Worm (Caenorhabditis elegans) whole organism, late embryonic: ENCODE measurements around the gene fbxl-3.

ENCODE experiments used
- F13H6.1 ChIP-seq: sonication (generic microtip); optimal IDR thresholded peaks from 2 replicates; lab custom pipeline; 2016; ENCODE audit warnings: missing genetic modification characterization, missing compliant biosample characterization
- K02D7.2 ChIP-seq: sonication (generic microtip); optimal IDR thresholded peaks from 2 replicates; lab custom pipeline; 2017; ENCODE audit warnings: mild to moderate bottlenecking, missing genetic modification characterization, missing compliant biosample characterization
- K09A11.1 ChIP-seq: sonication (generic microtip); optimal IDR thresholded peaks from 2 replicates; lab custom pipeline; 2017; ENCODE audit warnings: antibody characterized with exemption, mild to moderate bottlenecking, missing genetic modification characterization, missing compliant biosample characterization; ENCODE audit not compliant: insufficient read depth
- ceh-18 ChIP-seq: sonication (generic microtip); optimal IDR thresholded peaks from 2 replicates; lab custom pipeline; 2016; ENCODE audit warnings: missing genetic modification characterization, missing compliant biosample characterization
- ceh-19 ChIP-seq: fragments of 200-800 bp; sonication (Bioruptor generic); optimal IDR thresholded peaks from 2 replicates; lab custom pipeline; 2018; ENCODE audit warnings: mild to moderate bottlenecking, missing genetic modification characterization, missing compliant biosample characterization
- ceh-2 ChIP-seq: sonication (generic microtip); optimal IDR thresholded peaks from 2 replicates; lab custom pipeline; 2016; ENCODE audit warnings: missing genotype, missing genetic modification characterization, missing compliant biosample characterization
- ceh-22 ChIP-seq: sonication (generic microtip); optimal IDR thresholded peaks from 2 replicates; lab custom pipeline; 2017; ENCODE audit warnings: missing biosample characterization, missing genetic modification characterization
- ceh-24 ChIP-seq: sonication (generic microtip); optimal IDR thresholded peaks from 2 replicates; lab custom pipeline; 2016; ENCODE audit warnings: mild to moderate bottlenecking, missing genetic modification characterization, missing compliant biosample characterization
- ceh-34 ChIP-seq: sonication (generic microtip); optimal IDR thresholded peaks from 2 replicates; lab custom pipeline; 2016; ENCODE audit warnings: mild to moderate bottlenecking, missing genetic modification characterization, missing compliant biosample characterization
- ceh-45 ChIP-seq: fragments of 200-800 bp; sonication (Bioruptor generic); IDR thresholded peaks from 2 replicates; pipeline ENCODE4 v1.3.6; 2022; ENCODE audit warnings: missing genetic modification reagents, missing genetic modification characterization, missing compliant biosample characterization
- ceh-6 ChIP-seq: fragments of 200-800 bp; sonication (Bioruptor generic); optimal IDR thresholded peaks from 2 replicates; lab custom pipeline; 2018; ENCODE audit warnings: mild to moderate bottlenecking, missing genetic modification characterization, missing compliant biosample characterization
- ceh-9 ChIP-seq: sonication (generic microtip); optimal IDR thresholded peaks from 2 replicates; lab custom pipeline; 2016; ENCODE audit warnings: mild to moderate bottlenecking, missing genetic modification characterization, inconsistent platforms, missing compliant biosample characterization
- che-1 ChIP-seq: sonication (generic microtip); optimal IDR thresholded peaks from 2 replicates; lab custom pipeline; 2016; ENCODE audit warnings: mild to moderate bottlenecking, missing genetic modification characterization, missing compliant biosample characterization
- dmd-4 ChIP-seq: sonication (generic microtip); optimal IDR thresholded peaks from 2 replicates; lab custom pipeline; 2016; ENCODE audit warnings: borderline replicate concordance, missing genetic modification characterization, missing compliant biosample characterization
- elt-2 ChIP-seq: sonication (generic microtip); optimal IDR thresholded peaks from 2 replicates; lab custom pipeline; 2016; ENCODE audit warnings: missing genetic modification reagents, missing genetic modification characterization, missing compliant biosample characterization
- eyg-1 ChIP-seq: sonication (generic microtip); optimal IDR thresholded peaks from 2 replicates; lab custom pipeline; 2016; ENCODE audit warnings: missing genotype, missing genetic modification characterization, missing compliant biosample characterization
- fax-1 ChIP-seq: sonication (generic microtip); optimal IDR thresholded peaks from 2 replicates; lab custom pipeline; 2016; ENCODE audit warnings: missing genotype, missing genetic modification characterization, missing compliant biosample characterization
- fkh-6 ChIP-seq: sonication (generic microtip); optimal IDR thresholded peaks from 2 replicates; lab custom pipeline; 2016; ENCODE audit warnings: missing genetic modification characterization, missing compliant biosample characterization
- hlh-13 ChIP-seq: fragments of 200-800 bp; sonication (Bioruptor generic); optimal IDR thresholded peaks from 2 replicates; lab custom pipeline; 2018; ENCODE audit warnings: mild to moderate bottlenecking, missing genetic modification characterization, missing compliant biosample characterization
- hlh-15 ChIP-seq: sonication (generic microtip); optimal IDR thresholded peaks from 2 replicates; lab custom pipeline; 2016; ENCODE audit warnings: missing genetic modification characterization, missing compliant biosample characterization
- hlh-6 ChIP-seq: sonication (generic microtip); optimal IDR thresholded peaks from 2 replicates; lab custom pipeline; 2016; ENCODE audit warnings: missing genotype, missing genetic modification characterization, missing compliant biosample characterization
- lim-6 ChIP-seq: sonication (generic microtip); optimal IDR thresholded peaks from 2 replicates; lab custom pipeline; 2016; ENCODE audit warnings: missing genetic modification characterization, missing compliant biosample characterization
- lin-11 ChIP-seq: fragments of 200-800 bp; sonication (Bioruptor generic); optimal IDR thresholded peaks from 2 replicates; lab custom pipeline; 2018; ENCODE audit warnings: mild to moderate bottlenecking, missing genetic modification characterization, missing compliant biosample characterization
- nhr-232 ChIP-seq: sonication (generic microtip); optimal IDR thresholded peaks from 2 replicates; lab custom pipeline; 2016; ENCODE audit warnings: missing genetic modification characterization, missing compliant biosample characterization
- pat-9 ChIP-seq: fragments of 200-800 bp; sonication (Bioruptor generic); optimal IDR thresholded peaks from 2 replicates; lab custom pipeline; 2018; ENCODE audit warnings: mild to moderate bottlenecking, missing genetic modification characterization, moderate library complexity, missing compliant biosample characterization
- pax-1 ChIP-seq: fragments of 150-350 bp; optimal IDR thresholded peaks from 2 replicates; lab custom pipeline; 2014; ENCODE audit warnings: missing biosample characterization, missing genetic modification characterization
- pha-2 ChIP-seq: sonication (generic microtip); optimal IDR thresholded peaks from 2 replicates; lab custom pipeline; 2017; ENCODE audit warnings: mild to moderate bottlenecking, missing genetic modification characterization, missing compliant biosample characterization
- pqm-1 ChIP-seq: sonication (generic microtip); optimal IDR thresholded peaks from 2 replicates; lab custom pipeline; 2016; ENCODE audit warnings: missing genetic modification characterization, missing compliant biosample characterization
- ref-2 ChIP-seq: sonication (generic microtip); optimal IDR thresholded peaks from 2 replicates; lab custom pipeline; 2016; ENCODE audit warnings: missing genetic modification characterization, missing compliant biosample characterization
- sdc-2 ChIP-seq: sonication (generic microtip); optimal IDR thresholded peaks from 2 replicates; lab custom pipeline; 2016; ENCODE audit warnings: missing genotype, missing genetic modification characterization, missing compliant biosample characterization
- sox-4 ChIP-seq: sonication (generic microtip); optimal IDR thresholded peaks from 2 replicates; lab custom pipeline; 2017; ENCODE audit warnings: mild to moderate bottlenecking, missing genetic modification characterization, inconsistent platforms, missing compliant biosample characterization
- tbx-2 ChIP-seq: sonication (generic microtip); optimal IDR thresholded peaks from 2 replicates; lab custom pipeline; 2016; ENCODE audit warnings: missing genetic modification characterization, missing compliant biosample characterization
- ttx-3 ChIP-seq: sonication (generic microtip); optimal IDR thresholded peaks from 2 replicates; lab custom pipeline; 2016; ENCODE audit warnings: missing genetic modification reagents, missing genetic modification characterization, missing compliant biosample characterization
- unc-3 ChIP-seq, 2 experiments: fragments of 200-800 bp in 1 of 2; sonication (Bioruptor generic) in 1 of 2; sonication (generic microtip) in 1 of 2; conservative IDR thresholded peaks in 1 of 2; optimal IDR thresholded peaks in 1 of 2; 2 replicates each; pipeline versions ENCODE4 v1.3.6 to Lab custom; 2016 to 2022; ENCODE audit warnings: missing compliant biosample characterization in 2 of 2, missing genetic modification characterization in 2 of 2, missing genetic modification reagents in 1 of 2
- unc-86 ChIP-seq: sonication (generic microtip); optimal IDR thresholded peaks from 2 replicates; lab custom pipeline; 2016; ENCODE audit warnings: missing genetic modification characterization, missing compliant biosample characterization
- zip-5 ChIP-seq: sonication (generic microtip); optimal IDR thresholded peaks from 2 replicates; lab custom pipeline; 2016; ENCODE audit warnings: missing genetic modification characterization, missing compliant biosample characterization

The fbxl-3 gene

DNA sequence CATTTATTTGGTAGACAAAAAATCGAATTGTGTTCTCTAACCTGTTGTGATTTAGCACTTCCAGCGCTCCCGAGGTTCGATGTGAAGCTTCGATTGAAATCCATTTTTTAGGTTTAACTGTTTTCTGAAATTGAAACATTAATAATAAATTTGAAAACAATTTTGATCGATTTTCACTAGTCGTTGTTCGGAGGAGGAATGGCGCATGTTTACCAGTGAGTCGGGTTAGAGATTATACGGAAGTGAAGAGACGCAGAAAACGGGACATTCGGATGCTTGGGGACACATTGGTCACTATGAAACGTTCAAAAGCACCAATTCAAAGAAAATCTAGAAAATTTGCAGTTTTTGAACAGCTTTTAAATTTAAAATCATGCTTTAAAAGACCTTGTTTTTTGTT is at the start of gene fbxl-3:
Gene fbxl-3, minus strand, starts transcription at position 124 of the 400 bp plus-strand sequence.
- TF ChIP-seq fkh-6 (tag; lab: Kevin White, UChicago) (no peak), K02D7.2 (tag; lab: Kevin White, UChicago) (no peak), dmd-4 (tag; lab: Kevin White, UChicago) (no peak), ceh-6 (GFP tag; lab: Kevin White, UChicago) (no peak), ttx-3 (tag; lab: Kevin White, UChicago) (no peak), ceh-9 (tag; lab: Kevin White, UChicago) (no peak), ref-2 (tag; lab: Kevin White, UChicago) (no peak), elt-2 (tag; lab: Kevin White, UChicago) (no peak), pqm-1 (tag; lab: Kevin White, UChicago) (no peak), pha-2 (tag; lab: Kevin White, UChicago) (no peak)

DNA sequence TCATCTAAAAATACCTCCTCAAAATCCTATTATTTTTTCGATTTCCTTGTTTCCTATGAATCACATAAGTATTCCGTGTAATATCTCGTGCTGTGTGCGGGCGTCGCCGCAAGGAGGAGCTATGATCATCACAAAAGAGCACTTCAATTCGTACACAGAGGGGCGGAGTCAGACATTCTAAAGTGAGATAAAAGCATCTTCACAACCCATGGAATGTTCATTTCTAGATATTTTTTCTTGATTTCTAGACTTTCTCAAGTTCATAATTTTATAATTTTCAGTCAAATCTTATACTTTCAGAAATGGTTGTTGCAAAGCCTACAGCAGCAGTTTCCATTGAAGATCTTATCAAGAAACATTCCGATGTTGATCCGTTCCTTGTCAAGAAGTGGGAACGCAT is 48.7 kb upstream of the fbxl-3 start, which contains the start of gene cex-1:
Gene cex-1, plus strand, starts transcription at position 301 of the 400 bp plus-strand sequence.
- TF ChIP-seq ceh-6 (GFP tag; lab: Kevin White, UChicago), result no peak
- TF ChIP-seq ceh-24 (tag; lab: Kevin White, UChicago), result no peak
- no peak for TF ChIP-seq lin-11 (tag; lab: Kevin White, UChicago)
- no peak for TF ChIP-seq hlh-13 (GFP tag; lab: Kevin White, UChicago)
- TF ChIP-seq F13H6.1, result no peak
- no peak for TF ChIP-seq ceh-9 (tag; lab: Kevin White, UChicago)
- TF ChIP-seq zip-5, result no peak
- no peak for TF ChIP-seq lim-6
- TF ChIP-seq ceh-18, result no peak
- no peak for TF ChIP-seq pax-1 (tag; lab: Kevin White, UChicago)
- TF ChIP-seq pat-9 (tag; lab: Kevin White, UChicago), result no peak
- TF ChIP-seq sox-4, result no peak
- TF ChIP-seq sdc-2 (tag; lab: Kevin White, UChicago), result no peak
- TF ChIP-seq hlh-6 (tag; lab: Kevin White, UChicago), result no peak
- no peak for TF ChIP-seq pha-2 (tag; lab: Kevin White, UChicago)
- no peak for TF ChIP-seq ceh-22 (tag; lab: Kevin White, UChicago)
- no peak for TF ChIP-seq unc-86 (tag; lab: Kevin White, UChicago)
- TF ChIP-seq ceh-2 (tag; lab: Kevin White, UChicago), result no peak
- no peak for TF ChIP-seq ceh-45 (GFP tag; lab: Robert Waterston, UW)

DNA sequence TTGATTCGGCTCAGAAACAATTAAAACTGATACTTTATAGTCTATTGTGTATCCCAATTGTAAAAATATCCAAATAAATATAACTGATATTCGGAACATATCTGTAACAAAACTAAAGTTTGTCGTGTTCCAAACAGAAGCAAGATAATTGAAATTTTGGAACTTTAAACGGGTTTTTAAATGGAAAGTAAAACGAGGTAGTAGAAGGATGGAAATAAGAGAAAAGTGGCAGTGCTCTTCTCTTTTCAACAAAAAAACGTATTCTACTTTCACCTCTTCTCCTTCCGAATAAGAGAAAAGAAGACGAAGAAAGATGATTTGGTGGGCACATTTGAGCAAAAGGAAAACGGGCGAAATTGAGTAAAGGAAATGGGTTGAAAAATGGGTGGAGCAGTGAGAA is 47.8 kb upstream of the fbxl-3 start, which contains the start of gene nmr-1:
Gene nmr-1, minus strand, starts transcription at position 101 of the 400 bp plus-strand sequence.
- TF ChIP-seq unc-3 (GFP tag; conservative IDR thresholded peaks at IDR 0.05; lab: Robert Waterston, UW) (no peak), unc-3 (tag; optimal IDR thresholded peaks at IDR 0.05; lab: Kevin White, UChicago) (no peak), sdc-2 (tag; lab: Kevin White, UChicago) (no peak), hlh-15 (tag; lab: Kevin White, UChicago) (no peak), ceh-19 (GFP tag; lab: Kevin White, UChicago) (no peak), che-1 (tag; lab: Kevin White, UChicago) (no peak), pha-2 (tag; lab: Kevin White, UChicago) (no peak), lin-11 (tag; lab: Kevin White, UChicago) (no peak)
- TF ChIP-seq, all 69 proteins: peak for 0

DNA sequence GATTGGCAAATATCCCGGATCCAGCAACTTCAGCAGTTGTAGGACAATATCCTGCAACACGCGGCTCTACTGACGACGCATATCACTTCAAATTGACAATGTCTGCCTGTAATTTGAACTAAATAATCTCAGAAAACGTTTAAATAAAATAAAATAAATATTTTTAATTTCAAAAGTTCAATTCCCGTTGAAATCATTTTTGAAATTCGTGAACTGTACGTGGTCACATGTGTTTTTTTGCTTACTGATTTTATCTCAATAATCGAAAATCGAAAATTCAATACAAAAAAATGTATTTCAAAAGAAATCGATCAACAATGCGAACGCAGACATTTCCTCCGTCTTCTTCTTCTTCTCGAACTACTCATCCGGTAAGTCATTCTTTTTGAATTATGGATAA is 38.9 kb upstream of the fbxl-3 start, which contains the start of gene F07F6.1:
Gene F07F6.1, plus strand, starts transcription at position 301 of the 400 bp plus-strand sequence.
- TF ChIP-seq ceh-34 (tag; lab: Kevin White, UChicago) (no peak), ttx-3 (tag; lab: Kevin White, UChicago) (no peak), K09A11.1 (tag; lab: Kevin White, UChicago) (no peak), sox-4 (no peak), pha-2 (tag; lab: Kevin White, UChicago) (no peak), tbx-2 (no peak), eyg-1 (tag; lab: Kevin White, UChicago) (no peak), fax-1 (no peak), F13H6.1 (no peak), nhr-232 (tag; lab: Kevin White, UChicago) (no peak), lin-11 (tag; lab: Kevin White, UChicago) (no peak), hlh-6 (tag; lab: Kevin White, UChicago) (no peak), fkh-6 (tag; lab: Kevin White, UChicago) (no peak)
